Fruit fly (Drosophila melanogaster) whole organism, embryonic: ENCODE results near the gene Sps2.

ENCODE experiments used
- Bdp1 ChIP-seq: fragments of 200-800 bp; sonication (Bioruptor generic); optimal IDR thresholded peaks from 3 replicates; lab custom pipeline; 2016; ENCODE audit warnings: missing biosample characterization, missing genetic modification characterization
- CG10147 ChIP-seq: fragments of 200-800 bp; sonication (Bioruptor generic); optimal IDR thresholded peaks from 2 replicates; lab custom pipeline; 2019; ENCODE audit warnings: missing biosample characterization, mild to moderate bottlenecking, missing genetic modification characterization, moderate library complexity
- CG11723 ChIP-seq: fragments of 200-800 bp; sonication (Bioruptor generic); optimal IDR thresholded peaks from 2 replicates; lab custom pipeline; 2017; ENCODE audit warnings: missing biosample characterization, mild to moderate bottlenecking, missing genetic modification characterization
- CG12659 ChIP-seq: fragments of 200-800 bp; sonication (Bioruptor generic); optimal IDR thresholded peaks from 3 replicates; lab custom pipeline; 2017; ENCODE audit warnings: mild to moderate bottlenecking, missing biosample characterization, missing genetic modification reagents, missing genetic modification characterization
- CG13296 ChIP-seq: fragments of 200-800 bp; sonication (Bioruptor generic); optimal IDR thresholded peaks from 3 replicates; lab custom pipeline; 2018; ENCODE audit warnings: missing biosample characterization, mild to moderate bottlenecking, missing genetic modification characterization
- CG13424 ChIP-seq: fragments of 200-800 bp; sonication (Bioruptor generic); optimal IDR thresholded peaks from 2 replicates; lab custom pipeline; 2019; ENCODE audit warnings: missing biosample characterization, mild to moderate bottlenecking, missing genetic modification characterization, moderate library complexity
- CG14710 ChIP-seq: fragments of 200-800 bp; sonication (Bioruptor generic); optimal IDR thresholded peaks from 3 replicates; lab custom pipeline; 2019; ENCODE audit warnings: missing biosample characterization, mild to moderate bottlenecking, missing genetic modification characterization, moderate library complexity
- CG15514 ChIP-seq: fragments of 200-800 bp; sonication (Bioruptor generic); optimal IDR thresholded peaks from 3 replicates; lab custom pipeline; 2017; ENCODE audit warnings: missing biosample characterization, missing genetic modification characterization, mild to moderate bottlenecking, moderate library complexity, missing genetic modification reagents
- CG1602 ChIP-seq: fragments of 200-800 bp; sonication (Bioruptor generic); optimal IDR thresholded peaks from 3 replicates; lab custom pipeline; 2016; ENCODE audit warnings: missing biosample characterization, missing genetic modification characterization
- CG17328 ChIP-seq: fragments of 200-800 bp; sonication (Bioruptor generic); IDR thresholded peaks from 2 replicates; pipeline ENCODE4 v1.3.6; 2022; ENCODE audit warnings: missing biosample characterization, missing genetic modification characterization
- CG17568 ChIP-seq: fragments of 200-800 bp; sonication (Bioruptor generic); optimal IDR thresholded peaks from 2 replicates; lab custom pipeline; 2018; ENCODE audit warnings: missing biosample characterization, mild to moderate bottlenecking, missing genetic modification characterization, moderate library complexity
- CG17612 ChIP-seq: fragments of 200-800 bp; sonication (Bioruptor generic); IDR thresholded peaks from 2 replicates; pipeline ENCODE4 v1.3.6; 2022; ENCODE audit warnings: missing biosample characterization, missing genetic modification characterization
- CG2202 ChIP-seq: fragments of 200-800 bp; sonication (Bioruptor generic); optimal IDR thresholded peaks from 2 replicates; lab custom pipeline; 2018; ENCODE audit warnings: missing biosample characterization, mild to moderate bottlenecking, missing genetic modification characterization
- CG31365 ChIP-seq: fragments of 200-800 bp; sonication (Bioruptor generic); optimal IDR thresholded peaks from 2 replicates; lab custom pipeline; 2018; ENCODE audit warnings: missing biosample characterization, mild to moderate bottlenecking, missing genetic modification characterization
- CG31441 ChIP-seq: fragments of 200-800 bp; sonication (Bioruptor generic); IDR thresholded peaks from 2 replicates; pipeline ENCODE4 v1.3.6; 2022; ENCODE audit warnings: missing biosample characterization, missing genetic modification characterization
- CG34422 ChIP-seq: fragments of 200-800 bp; sonication (Bioruptor generic); IDR thresholded peaks from 3 replicates; pipeline ENCODE4 v1.3.6; 2022; ENCODE audit warnings: missing biosample characterization, missing genetic modification characterization
- CG6654 ChIP-seq: fragments of 200-800 bp; sonication (Bioruptor generic); optimal IDR thresholded peaks from 2 replicates; lab custom pipeline; 2017; ENCODE audit warnings: missing biosample characterization, mild to moderate bottlenecking, missing genetic modification characterization
- CG6683 ChIP-seq: fragments of 200-800 bp; sonication (Bioruptor generic); optimal IDR thresholded peaks from 2 replicates; lab custom pipeline; 2017; ENCODE audit warnings: missing biosample characterization, mild to moderate bottlenecking, missing genetic modification characterization, missing genetic modification reagents
- CG7556 ChIP-seq: fragments of 200-800 bp; sonication (Bioruptor generic); optimal IDR thresholded peaks from 2 replicates; lab custom pipeline; 2017; ENCODE audit warnings: missing biosample characterization, mild to moderate bottlenecking, missing genetic modification characterization
- CG7963 ChIP-seq: fragments of 200-800 bp; sonication (Bioruptor generic); IDR thresholded peaks from 3 replicates; pipeline ENCODE4 v1.3.6; 2022; ENCODE audit warnings: missing biosample characterization, missing genetic modification characterization; ENCODE audit not compliant: partially characterized antibody
- CG9437 ChIP-seq: fragments of 200-800 bp; sonication (Bioruptor generic); optimal IDR thresholded peaks from 2 replicates; lab custom pipeline; 2018; ENCODE audit warnings: missing biosample characterization, mild to moderate bottlenecking, missing genetic modification characterization
- CG9609 ChIP-seq: fragments of 200-800 bp; sonication (Bioruptor generic); optimal IDR thresholded peaks from 3 replicates; lab custom pipeline; 2016; ENCODE audit warnings: missing biosample characterization, missing genetic modification characterization
- CG9797 ChIP-seq: fragments of 200-800 bp; sonication (Bioruptor generic); optimal IDR thresholded peaks from 3 replicates; lab custom pipeline; 2018; ENCODE audit warnings: missing biosample characterization, mild to moderate bottlenecking, missing genetic modification characterization
- CG9876 ChIP-seq: fragments of 200-800 bp; sonication (Bioruptor generic); optimal IDR thresholded peaks from 2 replicates; lab custom pipeline; 2016; ENCODE audit warnings: missing biosample characterization, missing genetic modification characterization
- HLH54F ChIP-seq: fragments of 200-800 bp; sonication (Bioruptor generic); optimal IDR thresholded peaks from 3 replicates; lab custom pipeline; 2016; ENCODE audit warnings: missing biosample characterization, missing genetic modification characterization
- NC2β ChIP-seq: fragments of 200-800 bp; sonication (Bioruptor generic); optimal IDR thresholded peaks from 2 replicates; lab custom pipeline; 2016; ENCODE audit warnings: missing biosample characterization, missing genetic modification characterization
- Nf-YC ChIP-seq: fragments of 200-800 bp; optimal IDR thresholded peaks from 3 replicates; lab custom pipeline; 2019; ENCODE audit warnings: missing biosample characterization, mild to moderate bottlenecking, missing genetic modification characterization, moderate library complexity
- Opbp ChIP-seq: fragments of 200-800 bp; sonication (Bioruptor generic); IDR thresholded peaks from 3 replicates; pipeline ENCODE4 v1.3.6; 2022; ENCODE audit warnings: missing biosample characterization, missing genetic modification characterization; ENCODE audit not compliant: partially characterized antibody
- PHDP ChIP-seq: fragments of 200-800 bp; sonication (Bioruptor generic); optimal IDR thresholded peaks from 3 replicates; lab custom pipeline; 2018; ENCODE audit warnings: missing biosample characterization, mild to moderate bottlenecking, missing genetic modification characterization, moderate library complexity
- Ptx1 ChIP-seq: fragments of 200-800 bp; sonication (Bioruptor generic); IDR thresholded peaks from 2 replicates; pipeline ENCODE4 v1.3.6; 2022; ENCODE audit warnings: missing biosample characterization, missing genetic modification characterization
- Side ChIP-seq: fragments of 200-800 bp; sonication (Bioruptor generic); optimal IDR thresholded peaks from 2 replicates; lab custom pipeline; 2016; ENCODE audit warnings: missing biosample characterization, missing genetic modification characterization
- Xrp1 ChIP-seq: fragments of 200-800 bp; sonication (Bioruptor generic); IDR thresholded peaks from 2 replicates; pipeline ENCODE4 v1.3.6; 2022; ENCODE audit warnings: missing biosample characterization, missing genetic modification characterization
- bsh ChIP-seq, 2 experiments: fragments of 200-800 bp; sonication (Bioruptor generic); optimal IDR thresholded peaks; 2 replicates each; lab custom pipeline; 2017 to 2018; ENCODE audit warnings: mild to moderate bottlenecking in 2 of 2, missing biosample characterization in 2 of 2, missing genetic modification characterization in 2 of 2, moderate library complexity in 1 of 2
- corto ChIP-seq: fragments of 200-800 bp; sonication (Bioruptor generic); optimal IDR thresholded peaks from 2 replicates; lab custom pipeline; 2016; ENCODE audit warnings: missing biosample characterization, mild to moderate bottlenecking, missing genetic modification characterization, moderate library complexity
- crc ChIP-seq: fragments of 200-800 bp; sonication (Bioruptor generic); optimal IDR thresholded peaks from 2 replicates; lab custom pipeline; 2016; ENCODE audit warnings: missing biosample characterization, missing genetic modification characterization
- grau ChIP-seq: fragments of 200-800 bp; optimal IDR thresholded peaks from 3 replicates; lab custom pipeline; 2019; ENCODE audit warnings: missing biosample characterization, mild to moderate bottlenecking, missing genetic modification characterization, moderate library complexity
- lola ChIP-seq, 3 experiments: fragments of >200 bp in 2 of 3; fragments of 200-800 bp in 1 of 3; sonication (Bioruptor generic) in 1 of 3; optimal IDR thresholded peaks; 2 replicates each; lab custom pipeline; 2017 to 2019; ENCODE audit warnings: missing biosample characterization in 3 of 3, missing genetic modification characterization in 3 of 3, mild to moderate bottlenecking in 1 of 3, moderate library complexity in 1 of 3
- maf-S ChIP-seq: fragments of 200-800 bp; sonication (Bioruptor generic); optimal IDR thresholded peaks from 2 replicates; lab custom pipeline; 2016; ENCODE audit warnings: missing biosample characterization, missing genetic modification characterization
- onecut ChIP-seq: fragments of 200-800 bp; sonication (Bioruptor generic); IDR thresholded peaks from 2 replicates; pipeline ENCODE4 v1.3.6; 2022; ENCODE audit warnings: missing biosample characterization, missing genetic modification characterization
- org-1 ChIP-seq: fragments of 200-800 bp; sonication (Bioruptor generic); optimal IDR thresholded peaks from 2 replicates; lab custom pipeline; 2017; ENCODE audit warnings: missing biosample characterization, missing genetic modification characterization
- pita ChIP-seq: fragments of 200-800 bp; sonication (Bioruptor generic); optimal IDR thresholded peaks from 2 replicates; lab custom pipeline; 2017; ENCODE audit warnings: missing biosample characterization, mild to moderate bottlenecking, missing genetic modification characterization
- psq ChIP-seq: fragments of 200-800 bp; sonication (Bioruptor generic); optimal IDR thresholded peaks from 2 replicates; lab custom pipeline; 2017; ENCODE audit warnings: missing biosample characterization, missing genetic modification characterization
- repo ChIP-seq: fragments of 200-800 bp; sonication (Bioruptor generic); optimal IDR thresholded peaks from 2 replicates; lab custom pipeline; 2016; ENCODE audit warnings: missing biosample characterization, missing genetic modification characterization
- run ChIP-seq: fragments of 200-800 bp; sonication (Bioruptor generic); optimal IDR thresholded peaks from 3 replicates; lab custom pipeline; 2018; ENCODE audit warnings: missing biosample characterization, mild to moderate bottlenecking, missing genetic modification characterization
- sens-2 ChIP-seq: fragments of 200-800 bp; sonication (Bioruptor generic); IDR thresholded peaks from 2 replicates; pipeline ENCODE4 v1.3.6; 2022; ENCODE audit warnings: missing biosample characterization, missing genetic modification characterization
- shn ChIP-seq: fragments of 200-800 bp; sonication (Bioruptor generic); optimal IDR thresholded peaks from 3 replicates; lab custom pipeline; 2016; ENCODE audit warnings: missing biosample characterization, missing genetic modification characterization
- unpg ChIP-seq: fragments of 200-800 bp; sonication (Bioruptor generic); optimal IDR thresholded peaks from 3 replicates; lab custom pipeline; 2018; ENCODE audit warnings: missing biosample characterization, mild to moderate bottlenecking, missing genetic modification characterization, moderate library complexity
- zen ChIP-seq: fragments of 200-800 bp; sonication (Bioruptor generic); optimal IDR thresholded peaks from 3 replicates; lab custom pipeline; 2018; ENCODE audit warnings: missing biosample characterization, mild to moderate bottlenecking, missing genetic modification characterization, moderate library complexity

Sps2 gene

dm6 chr2L:10306518-10307260 is 35.7 kb upstream of the Sps2 start, which contains the start of the genes CG5390 and CG4968 (continued):
- TF ChIP-seq Bdp1 (GFP tag; lab: Kevin White, UChicago) (no peak), unpg (GFP tag; lab: Kevin White, UChicago) (peak; percentile 81), corto (GFP tag; lab: Kevin White, UChicago) (peak; percentile 79), CG9609 (GFP tag; lab: Kevin White, UChicago) (no peak), psq (GFP tag; lab: Kevin White, UChicago) (peak; percentile 30), CG31441 (GFP tag; lab: Robert Waterston, UW) (peak; percentile 80; the same call in 1 of the 2 replicates), grau (tag; lab: Kevin White, UChicago) (peak; percentile 78), CG6683 (peak; percentile 60), CG7556 (GFP tag; lab: Kevin White, UChicago) (peak; percentile 71), CG17328 (peak; percentile 69), Side (GFP tag; lab: Kevin White, UChicago) (peak; percentile 24), repo (GFP tag; lab: Kevin White, UChicago) (no peak), org-1 (GFP tag; lab: Kevin White, UChicago) (no peak), CG7963 (GFP tag; lab: Robert Waterston, UW) (0 out of 3 replicates have a peak, but pooled peaks have one; percentile 17), run (tag; lab: Kevin White, UChicago) (no peak), Xrp1 (GFP tag; lab: Robert Waterston, UW) (peak; percentile 62; the same call in 1 of the 2 replicates), bsh (GFP tag; optimal IDR thresholded peaks at IDR 0.05; lab: Kevin White, UChicago) (peak in 1 of 2 experiments; percentile 74), CG6654 (GFP tag; lab: Kevin White, UChicago) (no peak), PHDP (tag; lab: Kevin White, UChicago) (peak; percentile 80), CG13296 (peak; percentile 82), CG10147 (GFP tag; lab: Kevin White, UChicago) (peak; percentile 70), HLH54F (GFP tag; lab: Kevin White, UChicago) (peak; percentile 6), maf-S (GFP tag; lab: Kevin White, UChicago) (no peak), NC2β (no peak), Ptx1 (peak; percentile 50; the same call in 1 of the 2 replicates), shn (GFP tag; lab: Kevin White, UChicago) (no peak), CG1602 (GFP tag; lab: Kevin White, UChicago) (peak; percentile 8), CG34422 (GFP tag; lab: Robert Waterston, UW) (peak; percentile 75), sens-2 (GFP tag; lab: Robert Waterston, UW) (no peak), CG17568 (GFP tag; lab: Kevin White, UChicago) (peak; percentile 57), CG9437 (GFP tag; lab: Kevin White, UChicago) (peak; percentile 98), CG17612 (no peak), Opbp (GFP tag; lab: Robert Waterston, UW) (0 out of 3 replicates have a peak, but pooled peaks have one; percentile 24), zen (tag; lab: Kevin White, UChicago) (peak; percentile 33), CG9797 (no peak), CG11723 (GFP tag; lab: Kevin White, UChicago) (peak; percentile 50), CG15514 (GFP tag; lab: Kevin White, UChicago) (peak; percentile 97), crc (GFP tag; lab: Kevin White, UChicago) (no peak), lola (GFP tag; optimal IDR thresholded peaks at IDR 0.05; lab: Kevin White, UChicago) (peak in 1 of 3 experiments; percentile 36), onecut (GFP tag; lab: Robert Waterston, UW) (peak; percentile 44), CG31365 (tag; lab: Kevin White, UChicago) (no peak), CG13424 (peak; percentile 82), CG2202 (tag; lab: Kevin White, UChicago) (peak; percentile 17), CG14710 (tag; lab: Kevin White, UChicago) (peak; percentile 70), pita (GFP tag; lab: Kevin White, UChicago) (no peak), CG9876 (no peak), Nf-YC (tag; lab: Kevin White, UChicago) (peak; percentile 78), CG12659 (GFP tag; lab: Kevin White, UChicago) (peak; percentile 86)
